Worm (Caenorhabditis elegans): Measurements from ENCODE around the gene Y94A7B.11.

Y94A7B.11 gene

DNA sequence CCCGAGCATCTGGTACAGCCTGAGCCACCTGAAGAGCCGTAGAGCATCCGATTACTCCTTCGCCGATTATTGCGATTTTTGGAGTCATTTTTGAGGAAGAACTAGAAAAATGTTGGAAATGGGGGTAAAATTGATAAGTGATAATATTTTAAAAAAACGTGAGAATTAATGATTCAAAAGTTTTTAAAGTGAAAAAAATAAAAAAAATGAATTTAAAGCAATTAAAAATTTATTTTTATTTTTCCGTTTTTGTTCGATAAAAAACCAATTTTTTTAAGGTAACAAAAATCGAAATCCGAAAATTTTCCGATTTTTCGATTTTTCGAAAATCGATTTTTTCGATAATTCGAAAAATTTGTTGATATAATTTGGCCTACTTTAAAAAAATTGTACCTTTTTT is 25.3 kb downstream of the Y94A7B.11 start, which contains the start of gene ddo-1:
Gene ddo-1, minus strand, starts transcription at position 101 of the 400 bp plus-strand sequence.
- TF ChIP-seq klf-2 (GFP tag; conservative IDR thresholded peaks at IDR 0.05), result no peak
- no peak for TF ChIP-seq T22C8.4 (GFP tag; IDR thresholded peaks at IDR 0.05)
- TF ChIP-seq flt-1 (GFP tag; IDR thresholded peaks at IDR 0.05), result no peak
- no peak for TF ChIP-seq ref-1 (GFP tag; conservative IDR thresholded peaks at IDR 0.05)
- no peak for TF ChIP-seq med-1 (GFP tag; optimal IDR thresholded peaks at IDR 0.05; ENCODE audit: insufficient read depth)
- TF ChIP-seq cog-1 (tag; optimal IDR thresholded peaks at IDR 0.05), result no peak
- no peak for TF ChIP-seq ztf-29 (GFP tag; IDR thresholded peaks at IDR 0.05)
- TF ChIP-seq ztf-23 (GFP tag; IDR thresholded peaks at IDR 0.05), result no peak
- no peak for TF ChIP-seq tab-1 (GFP tag; IDR thresholded peaks at IDR 0.05)

DNA sequence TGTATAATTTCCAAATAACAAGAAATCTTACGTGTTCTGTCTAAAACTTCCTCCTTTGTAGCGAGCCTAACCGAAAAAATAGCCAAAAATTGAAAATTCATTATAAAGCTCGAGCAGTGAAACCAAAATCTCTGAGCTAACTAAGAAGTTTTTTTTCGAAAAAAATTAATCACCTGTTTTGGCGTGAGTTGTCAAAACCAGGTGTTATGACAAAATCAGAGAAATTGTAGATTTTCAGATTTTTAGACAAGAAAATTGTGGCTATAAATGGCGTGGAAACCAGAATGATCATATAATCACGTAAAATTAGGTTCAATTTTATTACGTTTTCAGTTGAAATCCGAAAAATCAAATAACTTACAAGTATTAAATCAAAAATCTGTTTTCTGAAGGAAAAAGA is 29.3 kb downstream of the Y94A7B.11 start, which contains the start of gene sre-21:
Gene sre-21, minus strand, starts transcription at position 101 of the 400 bp plus-strand sequence.
- TF ChIP-seq T22C8.4 (GFP tag; IDR thresholded peaks at IDR 0.05) (no peak), ztf-23 (GFP tag; IDR thresholded peaks at IDR 0.05) (no peak), tab-1 (GFP tag; IDR thresholded peaks at IDR 0.05) (no peak), klf-2 (GFP tag; conservative IDR thresholded peaks at IDR 0.05) (no peak), ref-1 (GFP tag; conservative IDR thresholded peaks at IDR 0.05) (no peak), flt-1 (GFP tag; IDR thresholded peaks at IDR 0.05) (no peak), med-1 (GFP tag; optimal IDR thresholded peaks at IDR 0.05; ENCODE audit: insufficient read depth) (no peak)

DNA sequence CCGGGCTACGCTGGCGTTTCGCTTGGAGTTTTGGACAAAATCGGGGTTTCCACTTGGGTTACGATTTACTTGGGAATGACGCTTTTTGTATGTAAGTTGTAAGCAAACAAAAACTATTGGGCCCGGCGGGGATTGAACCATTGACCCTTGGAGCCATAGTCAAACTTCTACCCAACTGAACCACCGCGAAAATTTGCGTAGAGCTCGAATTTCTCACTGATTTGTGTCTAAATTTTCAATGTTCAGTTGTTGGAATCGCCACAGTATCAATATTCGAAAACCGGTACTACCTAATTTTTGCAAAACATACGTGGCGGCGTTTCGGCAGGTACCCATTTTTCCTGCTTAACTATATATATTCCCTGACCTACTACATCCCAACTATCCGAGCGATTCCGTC is 34.7 kb downstream of the Y94A7B.11 start:
- TF ChIP-seq klf-2 (GFP tag; conservative IDR thresholded peaks at IDR 0.05) (no peak), ztf-29 (GFP tag; IDR thresholded peaks at IDR 0.05) (no peak), cog-1 (tag; optimal IDR thresholded peaks at IDR 0.05) (no peak), tab-1 (GFP tag; IDR thresholded peaks at IDR 0.05) (no peak), ref-1 (GFP tag; conservative IDR thresholded peaks at IDR 0.05) (no peak), ztf-23 (GFP tag; IDR thresholded peaks at IDR 0.05) (no peak), med-1 (GFP tag; optimal IDR thresholded peaks at IDR 0.05; ENCODE audit: insufficient read depth) (no peak), flt-1 (GFP tag; IDR thresholded peaks at IDR 0.05) (no peak), T22C8.4 (GFP tag; IDR thresholded peaks at IDR 0.05) (no peak)

DNA sequence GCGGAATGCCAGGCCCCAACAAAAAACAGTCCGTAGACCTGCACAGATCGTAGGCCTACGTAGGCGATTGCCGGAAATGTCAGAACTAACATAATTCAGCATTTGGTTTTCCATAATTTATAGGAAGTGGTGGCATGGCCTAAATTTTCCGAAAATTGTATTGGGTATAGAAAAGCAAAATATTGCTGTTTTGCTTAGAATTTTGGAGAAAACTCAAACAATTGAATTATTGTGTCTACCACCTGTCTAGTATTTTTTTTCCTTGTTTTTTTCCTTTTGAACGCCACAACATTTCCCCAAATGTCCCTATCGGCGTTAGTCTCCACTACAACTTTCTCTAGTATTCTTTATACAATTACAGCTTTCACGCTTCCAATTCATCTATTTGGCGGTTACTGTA is 35.2 kb downstream of the Y94A7B.11 start, which contains the start of gene srh-284:
Gene srh-284, plus strand, starts transcription at position 301 of the 400 bp plus-strand sequence.
- TF ChIP-seq tab-1 (GFP tag; IDR thresholded peaks at IDR 0.05) (no peak), ref-1 (GFP tag; conservative IDR thresholded peaks at IDR 0.05) (no peak), flt-1 (GFP tag; IDR thresholded peaks at IDR 0.05) (no peak), med-1 (GFP tag; optimal IDR thresholded peaks at IDR 0.05; ENCODE audit: insufficient read depth) (no peak), klf-2 (GFP tag; conservative IDR thresholded peaks at IDR 0.05) (no peak), ztf-29 (GFP tag; IDR thresholded peaks at IDR 0.05) (no peak), cog-1 (tag; optimal IDR thresholded peaks at IDR 0.05) (no peak), ztf-23 (GFP tag; IDR thresholded peaks at IDR 0.05) (no peak), T22C8.4 (GFP tag; IDR thresholded peaks at IDR 0.05) (no peak)

DNA sequence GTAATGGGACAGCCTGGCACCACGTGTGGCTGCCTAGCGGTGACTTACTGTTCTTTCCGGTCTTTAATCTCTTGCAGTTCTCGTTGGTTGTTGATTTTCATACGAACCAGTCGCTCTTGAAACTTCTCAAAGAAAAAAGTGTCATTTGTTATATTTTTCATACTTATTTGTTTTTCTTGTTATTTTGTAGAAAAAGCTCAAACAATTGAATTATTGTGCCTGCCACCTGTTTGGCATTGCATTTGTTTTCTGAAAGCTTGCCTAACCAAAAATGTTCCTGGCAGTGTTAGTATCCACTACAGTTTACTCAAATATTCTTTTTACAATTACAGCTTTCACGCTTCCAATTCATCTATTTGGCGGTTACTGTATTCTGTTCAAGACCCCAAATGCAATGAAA is 37.3 kb downstream of the Y94A7B.11 start, which contains the start of the genes C47A10.16 and srh-283:
Gene C47A10.16, minus strand, starts transcription at position 101 of the 400 bp plus-strand sequence.
Gene srh-283, plus strand, starts transcription at position 272 of the 400 bp plus-strand sequence.
- TF ChIP-seq ztf-23 (GFP tag; IDR thresholded peaks at IDR 0.05) (no peak), klf-2 (GFP tag; conservative IDR thresholded peaks at IDR 0.05) (no peak), T22C8.4 (GFP tag; IDR thresholded peaks at IDR 0.05) (no peak), flt-1 (GFP tag; IDR thresholded peaks at IDR 0.05) (no peak), ref-1 (GFP tag; conservative IDR thresholded peaks at IDR 0.05) (no peak), ztf-29 (GFP tag; IDR thresholded peaks at IDR 0.05) (no peak), med-1 (GFP tag; optimal IDR thresholded peaks at IDR 0.05; ENCODE audit: insufficient read depth) (no peak), cog-1 (tag; optimal IDR thresholded peaks at IDR 0.05) (no peak), tab-1 (GFP tag; IDR thresholded peaks at IDR 0.05) (no peak)

DNA sequence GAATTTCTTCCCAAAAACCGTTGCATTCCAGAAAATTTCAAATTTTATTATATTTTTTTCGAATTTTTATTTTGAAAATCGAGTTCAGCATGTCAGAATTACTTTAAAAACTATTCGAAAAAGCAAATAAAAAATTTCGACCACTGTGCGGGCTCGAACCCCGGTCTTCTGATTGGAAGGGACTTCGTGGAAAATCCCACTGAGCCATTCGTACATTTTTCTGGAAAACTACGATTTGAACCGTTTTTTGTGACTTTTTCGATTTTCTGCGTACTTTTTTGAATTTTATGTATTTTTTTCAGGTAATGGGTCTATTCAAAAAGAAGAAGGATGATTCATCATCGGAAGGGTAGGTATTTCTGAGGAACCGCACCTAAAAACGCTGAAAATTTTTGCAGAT is 46.8 kb downstream of the Y94A7B.11 start, which contains the start of gene pgp-9:
Gene pgp-9, plus strand, starts transcription at position 301 of the 400 bp plus-strand sequence.
- TF ChIP-seq med-1 (GFP tag; optimal IDR thresholded peaks at IDR 0.05; ENCODE audit: insufficient read depth) (no peak), ref-1 (GFP tag; conservative IDR thresholded peaks at IDR 0.05) (no peak), flt-1 (GFP tag; IDR thresholded peaks at IDR 0.05) (no peak), tab-1 (GFP tag; IDR thresholded peaks at IDR 0.05) (no peak), klf-2 (GFP tag; conservative IDR thresholded peaks at IDR 0.05) (no peak), T22C8.4 (GFP tag; IDR thresholded peaks at IDR 0.05) (no peak)

DNA sequence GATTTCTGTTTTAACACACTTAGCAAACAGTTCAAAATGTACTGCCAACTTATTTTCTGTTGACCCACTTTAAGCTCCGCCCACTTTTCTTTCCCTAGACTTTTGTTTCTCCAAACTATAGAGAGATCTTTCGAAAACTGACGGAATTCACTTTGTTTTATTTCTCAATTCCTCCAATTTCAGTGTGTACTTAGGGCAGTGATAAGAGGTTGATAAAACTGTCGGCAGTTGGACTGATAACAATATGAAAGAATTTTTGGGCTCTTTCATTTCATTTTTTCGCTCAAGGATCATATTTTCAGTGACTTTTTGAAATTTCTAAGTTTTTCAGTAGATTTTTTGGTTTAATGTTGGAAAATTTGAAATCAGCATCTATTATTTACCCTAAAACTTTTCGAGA is 47.4 kb downstream of the Y94A7B.11 start:
- TF ChIP-seq ref-1 (GFP tag; conservative IDR thresholded peaks at IDR 0.05) (no peak), med-1 (GFP tag; optimal IDR thresholded peaks at IDR 0.05; ENCODE audit: insufficient read depth) (no peak), ztf-29 (GFP tag; IDR thresholded peaks at IDR 0.05) (no peak), T22C8.4 (GFP tag; IDR thresholded peaks at IDR 0.05) (no peak), ztf-23 (GFP tag; IDR thresholded peaks at IDR 0.05) (no peak), tab-1 (GFP tag; IDR thresholded peaks at IDR 0.05) (no peak), cog-1 (tag; optimal IDR thresholded peaks at IDR 0.05) (no peak)
